Worm (Caenorhabditis elegans) whole organism, L2 larva: ENCODE measurements around the gene T14G8.4.
A peak's percentile ranks its signal among the peaks of the same experiment; 100 is the strongest.

Source experiments
- F13H6.1 ChIP-seq: sonication (generic microtip); optimal IDR thresholded peaks from 2 replicates; lab custom pipeline; 2016; ENCODE audit warnings: missing genetic modification characterization, missing compliant biosample characterization
- Y55F3AM.14 ChIP-seq: fragments of 200-800 bp; sonication (Bioruptor generic); optimal IDR thresholded peaks from 2 replicates; lab custom pipeline; 2018; ENCODE audit warnings: mild to moderate bottlenecking, missing genetic modification characterization, missing compliant biosample characterization
- ZK546.5 ChIP-seq: sonication (generic microtip); optimal IDR thresholded peaks from 2 replicates; lab custom pipeline; 2017; ENCODE audit warnings: missing biosample characterization, missing genetic modification characterization
- alr-1 ChIP-seq: fragments of 150-350 bp; optimal IDR thresholded peaks from 2 replicates; lab custom pipeline; 2014; ENCODE audit warnings: missing biosample characterization, missing genetic modification characterization
- aly-2 ChIP-seq: fragments of 150-350 bp; optimal IDR thresholded peaks from 2 replicates; lab custom pipeline; 2014; ENCODE audit warnings: missing biosample characterization, missing genetic modification characterization
- ama-1 ChIP-seq: fragments of 150-350 bp; optimal IDR thresholded peaks from 2 replicates; lab custom pipeline; 2018; ENCODE audit warnings: inconsistent platforms
- ceh-16 ChIP-seq: fragments of 150-350 bp; optimal IDR thresholded peaks from 2 replicates; lab custom pipeline; 2014; ENCODE audit warnings: missing biosample characterization, missing genetic modification characterization
- ceh-82 ChIP-seq: fragments of 150-350 bp; optimal IDR thresholded peaks from 2 replicates; lab custom pipeline; 2014; ENCODE audit warnings: missing biosample characterization, missing genetic modification characterization
- crh-2 ChIP-seq: sonication (generic microtip); optimal IDR thresholded peaks from 2 replicates; lab custom pipeline; 2017; ENCODE audit warnings: missing biosample characterization, missing genetic modification characterization
- egl-27 ChIP-seq: sonication (generic microtip); optimal IDR thresholded peaks from 3 replicates; lab custom pipeline; 2017; ENCODE audit warnings: missing biosample characterization, missing genetic modification reagents, missing genetic modification characterization
- elt-1 ChIP-seq: fragments of 150-350 bp; optimal IDR thresholded peaks from 2 replicates; lab custom pipeline; 2014; ENCODE audit warnings: missing biosample characterization, missing genetic modification characterization
- elt-3 ChIP-seq: sonication (generic microtip); optimal IDR thresholded peaks from 2 replicates; lab custom pipeline; 2017; ENCODE audit warnings: missing biosample characterization, missing genetic modification characterization
- fos-1 ChIP-seq: fragments of 150-350 bp; optimal IDR thresholded peaks from 2 replicates; lab custom pipeline; 2014; ENCODE audit warnings: missing biosample characterization, missing genetic modification characterization
- gmeb-1 ChIP-seq: fragments of 150-350 bp; optimal IDR thresholded peaks from 2 replicates; lab custom pipeline; 2014; ENCODE audit warnings: missing biosample characterization, missing genetic modification characterization
- lin-11 ChIP-seq: fragments of 150-350 bp; sonication (generic microtip); optimal IDR thresholded peaks from 2 replicates; lab custom pipeline; 2014; ENCODE audit warnings: missing biosample characterization, missing genetic modification characterization, inconsistent platforms, mixed read lengths
- lin-13 ChIP-seq: fragments of 150-350 bp; optimal IDR thresholded peaks from 2 replicates; lab custom pipeline; 2014; ENCODE audit warnings: missing biosample characterization, missing genetic modification reagents, missing genetic modification characterization
- lin-39 ChIP-seq: fragments of 150-350 bp; optimal IDR thresholded peaks from 2 replicates; lab custom pipeline; 2014; ENCODE audit warnings: missing biosample characterization, missing genetic modification reagents, missing genetic modification characterization
- nhr-10 ChIP-seq: sonication (generic microtip); optimal IDR thresholded peaks from 2 replicates; lab custom pipeline; 2017; ENCODE audit warnings: missing biosample characterization, missing genetic modification characterization
- nhr-11 ChIP-seq: fragments of 150-350 bp; optimal IDR thresholded peaks from 2 replicates; lab custom pipeline; 2014; ENCODE audit warnings: missing biosample characterization, missing genetic modification characterization
- nhr-129 ChIP-seq: fragments of 150-350 bp; optimal IDR thresholded peaks from 2 replicates; lab custom pipeline; 2014; ENCODE audit warnings: missing biosample characterization, missing genetic modification characterization
- nhr-6 ChIP-seq: fragments of 150-350 bp; optimal IDR thresholded peaks from 2 replicates; lab custom pipeline; 2014; ENCODE audit warnings: missing biosample characterization, missing genetic modification characterization
- nhr-77 ChIP-seq: fragments of 150-350 bp; optimal IDR thresholded peaks from 2 replicates; lab custom pipeline; 2014; ENCODE audit warnings: missing biosample characterization, missing genetic modification characterization
- peb-1 ChIP-seq: fragments of 150-350 bp; optimal IDR thresholded peaks from 2 replicates; lab custom pipeline; 2014; ENCODE audit warnings: missing biosample characterization, missing genetic modification characterization
- sma-3 ChIP-seq: sonication (generic microtip); optimal IDR thresholded peaks from 2 replicates; lab custom pipeline; 2016; ENCODE audit warnings: missing genetic modification reagents, missing genetic modification characterization, missing compliant biosample characterization
- sma-9 ChIP-seq, 2 experiments: fragments of 150-350 bp in 1 of 2; sonication (generic microtip) in 1 of 2; optimal IDR thresholded peaks; 2 replicates each; lab custom pipeline; 2014 to 2016; ENCODE audit warnings: missing genetic modification characterization in 2 of 2, mild to moderate bottlenecking in 1 of 2, missing biosample characterization in 1 of 2, missing compliant biosample characterization in 1 of 2, missing genetic modification reagents in 1 of 2, moderate library complexity in 1 of 2
- unc-55 ChIP-seq: fragments of 150-350 bp; sonication (generic microtip); optimal IDR thresholded peaks from 3 replicates; lab custom pipeline; 2014; ENCODE audit warnings: missing biosample characterization, missing genetic modification reagents, missing genetic modification characterization
- unc-62 ChIP-seq: fragments of 150-350 bp; optimal IDR thresholded peaks from 2 replicates; lab custom pipeline; 2014; ENCODE audit warnings: missing biosample characterization, missing genetic modification reagents, missing genetic modification characterization
- zag-1 ChIP-seq: fragments of 150-350 bp; optimal IDR thresholded peaks from 2 replicates; lab custom pipeline; 2014; ENCODE audit warnings: missing biosample characterization, missing genetic modification characterization
- ztf-1 ChIP-seq: fragments of 200-800 bp; sonication (Bioruptor generic); conservative IDR thresholded peaks from 2 replicates; pipeline ENCODE4 v1.3.6; 2022; ENCODE audit warnings: missing genetic modification characterization, missing compliant biosample characterization
- ztf-4 ChIP-seq: fragments of 150-350 bp; optimal IDR thresholded peaks from 2 replicates; lab custom pipeline; 2014; ENCODE audit warnings: missing biosample characterization, missing genetic modification characterization

T14G8.4 gene

DNA sequence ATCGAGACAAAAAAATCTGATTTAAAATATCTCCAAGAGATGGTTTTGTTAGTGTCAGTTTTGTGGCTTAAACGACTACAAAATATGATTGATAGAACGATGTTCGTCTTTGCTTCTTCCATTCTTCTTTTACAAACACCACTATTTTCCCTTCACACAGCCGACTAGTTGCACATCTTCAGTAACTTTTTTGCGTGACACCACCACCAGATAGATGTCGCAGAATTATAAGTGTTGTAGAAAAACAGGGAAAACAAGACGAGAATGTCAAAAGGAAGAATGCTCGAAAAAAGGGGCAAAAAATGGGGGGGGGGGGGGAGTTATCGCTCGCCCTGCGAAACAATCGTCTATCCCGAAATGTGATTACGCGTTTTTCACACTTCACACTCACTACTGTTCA lies 36.9 kb downstream of the T14G8.4 start:
- no peak for TF ChIP-seq nhr-10 (tag; lab: Kevin White, UChicago)
- no peak for TF ChIP-seq ztf-4 (tag; lab: Kevin White, UChicago)
- TF ChIP-seq Y55F3AM.14, result no peak
- no peak for TF ChIP-seq ztf-1 (GFP tag; lab: Robert Waterston, UW)
- no peak for TF ChIP-seq crh-2 (tag; lab: Kevin White, UChicago)
- no peak for TF ChIP-seq lin-11 (tag; lab: Kevin White, UChicago)
- no peak for TF ChIP-seq elt-1 (tag; lab: Kevin White, UChicago)
- no peak for TF ChIP-seq lin-13 (GFP tag; lab: Kevin White, UChicago)
- no peak for TF ChIP-seq gmeb-1 (tag; lab: Kevin White, UChicago)
- TF ChIP-seq, all 48 proteins: peak for 0

DNA sequence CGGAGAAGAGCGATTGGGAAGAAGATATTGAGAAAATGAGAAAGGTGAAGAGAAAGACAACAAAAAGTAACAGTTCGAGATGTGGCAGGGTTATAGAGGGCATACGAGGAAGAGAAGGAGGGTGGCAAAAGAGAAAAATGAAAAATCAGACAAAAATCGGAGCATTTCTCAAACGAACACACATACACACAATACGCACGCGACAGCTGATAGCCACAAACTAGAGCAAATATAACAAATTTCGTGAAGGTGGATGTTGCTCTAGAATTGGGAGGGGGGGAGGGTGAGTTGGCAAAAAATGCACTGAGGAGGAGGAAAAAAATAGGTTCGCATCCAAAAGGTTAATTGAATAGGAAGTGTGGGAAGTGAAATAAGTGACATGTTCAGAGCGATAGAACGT lies 38.5 kb downstream of the T14G8.4 start:
- TF ChIP-seq ama-1 (no peak), ztf-1 (GFP tag; lab: Robert Waterston, UW) (no peak)

DNA sequence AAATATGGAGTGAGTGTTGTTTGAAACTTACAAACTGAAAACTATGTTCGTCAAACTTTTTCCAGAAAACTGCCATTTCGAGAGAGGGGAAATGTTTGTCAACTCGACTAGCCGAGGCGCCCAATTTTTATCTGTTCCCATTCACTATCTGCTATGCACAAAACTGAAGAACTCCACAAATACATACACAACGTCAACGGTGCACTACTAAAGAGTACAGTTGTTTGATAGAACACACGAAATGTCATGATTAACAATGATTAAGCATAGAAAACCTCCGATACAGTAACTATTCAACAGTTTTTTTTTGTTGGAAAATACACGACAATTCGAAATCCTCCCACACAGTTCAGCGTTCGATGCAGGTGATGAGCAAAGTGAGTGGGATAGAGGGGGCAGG lies 44.2 kb downstream of the T14G8.4 start:
- TF ChIP-seq aly-2 (no peak), fos-1 (tag; lab: Kevin White, UChicago) (peak; percentile 7)

ce11 chrX:12818768-12819167 lies 44.9 kb downstream of the T14G8.4 start:
- TF ChIP-seq nhr-129 (no peak), fos-1 (tag; lab: Kevin White, UChicago) (peak; percentile 15)

DNA sequence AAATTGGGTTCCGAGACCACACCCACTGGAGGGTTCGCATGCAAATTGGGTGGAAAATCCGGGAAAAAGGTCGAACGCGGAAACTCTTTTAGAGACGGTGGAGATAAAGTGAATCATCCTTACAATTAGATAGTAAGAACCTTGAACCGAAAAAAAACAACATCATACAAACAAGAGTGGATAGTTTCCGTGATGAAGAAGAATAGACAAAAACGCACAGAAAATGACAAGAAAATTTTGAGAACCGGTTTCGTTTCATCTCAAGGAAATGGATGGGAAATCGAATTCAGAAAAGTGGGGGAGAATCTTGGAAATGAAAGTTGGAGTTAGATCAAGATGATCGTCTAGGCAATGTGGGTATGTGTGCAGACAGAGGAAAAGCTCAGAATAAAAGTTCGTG lies 48.3 kb downstream of the T14G8.4 start:
- TF ChIP-seq nhr-129, result no peak
- no peak for TF ChIP-seq lin-39
- TF ChIP-seq F13H6.1 (tag; lab: Kevin White, UChicago), result no peak
- TF ChIP-seq zag-1 (tag; lab: Kevin White, UChicago), result no peak
- no peak for TF ChIP-seq sma-3
- no peak for TF ChIP-seq ceh-82 (tag; lab: Kevin White, UChicago)
- TF ChIP-seq ZK546.5 (tag; lab: Kevin White, UChicago), result no peak
- no peak for TF ChIP-seq crh-2 (tag; lab: Kevin White, UChicago)
- TF ChIP-seq ceh-16 (tag; lab: Kevin White, UChicago), result no peak
- no peak for TF ChIP-seq alr-1 (tag; lab: Kevin White, UChicago)
- no peak for TF ChIP-seq lin-11 (tag; lab: Kevin White, UChicago)
- no peak for TF ChIP-seq ztf-4 (tag; lab: Kevin White, UChicago)
- TF ChIP-seq ama-1, result no peak
- no peak for TF ChIP-seq nhr-11 (tag; lab: Kevin White, UChicago)
- no peak for TF ChIP-seq unc-55 (GFP tag; lab: Kevin White, UChicago)
- TF ChIP-seq egl-27 (tag; lab: Kevin White, UChicago), result no peak
- no peak for TF ChIP-seq nhr-6 (tag; lab: Kevin White, UChicago)
- no peak for TF ChIP-seq sma-9 (GFP tag; optimal IDR thresholded peaks at IDR 0.05; lab: Kevin White, UChicago)
- TF ChIP-seq sma-9 (tag; optimal IDR thresholded peaks at IDR 0.05; lab: Kevin White, UChicago), result no peak
- no peak for TF ChIP-seq lin-13 (GFP tag; lab: Kevin White, UChicago)

ce11 chrX:12813539-12813938 lies 50.2 kb downstream of the T14G8.4 start, which contains the start of gene gei-3:
Gene gei-3, minus strand, starts transcription at chrX:12813639.
- TF ChIP-seq unc-62, result no peak
- no peak for TF ChIP-seq elt-3
- TF ChIP-seq alr-1 (tag; lab: Kevin White, UChicago), result no peak
- TF ChIP-seq nhr-6 (tag; lab: Kevin White, UChicago), result no peak
- TF ChIP-seq peb-1 (tag; lab: Kevin White, UChicago), result no peak
- TF ChIP-seq elt-1 (tag; lab: Kevin White, UChicago), result no peak
- no peak for TF ChIP-seq nhr-77 (tag; lab: Kevin White, UChicago)
- TF ChIP-seq ama-1, result no peak
- no peak for TF ChIP-seq ceh-82 (tag; lab: Kevin White, UChicago)
- no peak for TF ChIP-seq ceh-16 (tag; lab: Kevin White, UChicago)
